Worm (Caenorhabditis elegans) whole organism, young adult: Measurements from ENCODE around the gene tceb-3.

ENCODE experiments used
- B0019.2 ChIP-seq: fragments of 200-800 bp; sonication (Bioruptor generic); conservative IDR thresholded peaks from 2 replicates; pipeline ENCODE4 v1.3.6; 2022; ENCODE audit warnings: missing genetic modification reagents, missing genetic modification characterization, missing compliant biosample characterization
- B0336.3 ChIP-seq: fragments of 200-800 bp; sonication (Bioruptor generic); IDR thresholded peaks from 2 replicates; pipeline ENCODE4 v1.3.6; 2022; ENCODE audit warnings: missing genetic modification characterization, missing compliant biosample characterization
- F33H1.4 ChIP-seq: fragments of 200-800 bp; sonication (Bioruptor generic); IDR thresholded peaks from 2 replicates; pipeline ENCODE4 v1.3.6; 2022; ENCODE audit warnings: missing genetic modification reagents, missing genetic modification characterization, missing compliant biosample characterization
- F57C9.4 ChIP-seq: sonication (generic microtip); optimal IDR thresholded peaks from 2 replicates; lab custom pipeline; 2017; ENCODE audit warnings: mild to moderate bottlenecking, missing genetic modification characterization, missing compliant biosample characterization
- Y67H2A.10 ChIP-seq: fragments of 200-800 bp; sonication (Bioruptor generic); conservative IDR thresholded peaks from 2 replicates; pipeline ENCODE4 v1.3.6; 2022; ENCODE audit warnings: missing genetic modification reagents, missing genetic modification characterization, missing compliant biosample characterization
- Y79H2A.3 ChIP-seq: fragments of 200-800 bp; sonication (Bioruptor generic); conservative IDR thresholded peaks from 2 replicates; pipeline ENCODE4 v1.3.6; 2022; ENCODE audit warnings: missing genetic modification reagents, missing genetic modification characterization, missing compliant biosample characterization
- Y95B8A.8 ChIP-seq: fragments of 200-800 bp; sonication (Bioruptor generic); IDR thresholded peaks from 2 replicates; pipeline ENCODE4 v1.3.6; 2022; ENCODE audit warnings: missing genetic modification reagents, missing genetic modification characterization, missing compliant biosample characterization
- attf-3 ChIP-seq: fragments of 200-800 bp; sonication (Bioruptor generic); conservative IDR thresholded peaks from 2 replicates; pipeline ENCODE4 v1.3.6; 2022; ENCODE audit warnings: missing genetic modification reagents, missing genetic modification characterization, missing compliant biosample characterization
- bed-2 ChIP-seq: fragments of 200-800 bp; sonication (Bioruptor generic); IDR thresholded peaks from 2 replicates; pipeline ENCODE4 v1.3.6; 2022; ENCODE audit warnings: missing genetic modification reagents, missing genetic modification characterization, missing compliant biosample characterization
- ceh-58 ChIP-seq: fragments of 200-800 bp; sonication (Bioruptor generic); IDR thresholded peaks from 2 replicates; pipeline ENCODE4 v1.3.6; 2022; ENCODE audit warnings: missing genetic modification characterization, missing compliant biosample characterization
- dox-1 ChIP-seq: fragments of 200-800 bp; sonication (Bioruptor generic); IDR thresholded peaks from 2 replicates; pipeline ENCODE4 v1.3.6; 2022; ENCODE audit warnings: missing genetic modification reagents, missing genetic modification characterization, missing compliant biosample characterization
- dpl-1 ChIP-seq: fragments of 150-350 bp; optimal IDR thresholded peaks from 2 replicates; lab custom pipeline; 2014; ENCODE audit warnings: missing biosample characterization, missing genetic modification reagents, missing genetic modification characterization
- egl-44 ChIP-seq: fragments of 200-800 bp; sonication (Bioruptor generic); IDR thresholded peaks from 2 replicates; pipeline ENCODE4 v1.3.6; 2022; ENCODE audit warnings: missing genetic modification reagents, missing genetic modification characterization, missing compliant biosample characterization
- egrh-3 ChIP-seq: fragments of 200-800 bp; sonication (Bioruptor generic); IDR thresholded peaks from 2 replicates; pipeline ENCODE4 v1.3.6; 2022; ENCODE audit warnings: missing genetic modification reagents, missing genetic modification characterization, missing compliant biosample characterization
- hlh-26 ChIP-seq: fragments of 200-800 bp; sonication (Bioruptor generic); conservative IDR thresholded peaks from 2 replicates; pipeline ENCODE4 v1.3.6; 2022; ENCODE audit warnings: missing genetic modification reagents, missing genetic modification characterization, missing compliant biosample characterization
- hmg-20 ChIP-seq: fragments of 200-800 bp; sonication (Bioruptor generic); IDR thresholded peaks from 2 replicates; pipeline ENCODE4 v1.3.6; 2022; ENCODE audit warnings: missing genetic modification reagents, missing genetic modification characterization, missing compliant biosample characterization
- hsf-1 ChIP-seq: fragments of 200-800 bp; sonication (Bioruptor generic); IDR thresholded peaks from 2 replicates; pipeline ENCODE4 v1.3.6; 2022; ENCODE audit warnings: missing genetic modification reagents, missing genetic modification characterization, missing compliant biosample characterization
- let-526 ChIP-seq: fragments of 200-800 bp; sonication (Bioruptor generic); IDR thresholded peaks from 2 replicates; pipeline ENCODE4 v1.3.6; 2022; ENCODE audit warnings: missing genetic modification reagents, missing genetic modification characterization, missing compliant biosample characterization
- lin-35 ChIP-seq, 3 experiments: fragments of 150-350 bp in 2 of 3; sonication (generic microtip) in 1 of 3; optimal IDR thresholded peaks; 2 replicates each; lab custom pipeline; 2014 to 2018; ENCODE audit warnings: missing biosample characterization in 3 of 3, missing genetic modification characterization in 3 of 3, missing genetic modification reagents in 3 of 3
- lin-40 ChIP-seq: sonication (generic microtip); optimal IDR thresholded peaks from 2 replicates; lab custom pipeline; 2016; ENCODE audit warnings: missing genetic modification characterization, mild to moderate bottlenecking, missing compliant biosample characterization, missing genotype, missing genetic modification reagents
- lin-54 ChIP-seq: fragments of 200-800 bp; sonication (Bioruptor generic); optimal IDR thresholded peaks from 2 replicates; lab custom pipeline; 2018; ENCODE audit warnings: mild to moderate bottlenecking, missing genetic modification characterization, missing compliant biosample characterization
- madf-6 ChIP-seq: fragments of 200-800 bp; sonication (Bioruptor generic); IDR thresholded peaks from 2 replicates; pipeline ENCODE4 v1.3.6; 2022; ENCODE audit warnings: missing genetic modification reagents, missing genetic modification characterization, missing compliant biosample characterization
- madf-8 ChIP-seq: fragments of 200-800 bp; sonication (Bioruptor generic); conservative IDR thresholded peaks from 2 replicates; pipeline ENCODE4 v1.3.6; 2022; ENCODE audit warnings: missing genetic modification reagents, missing genetic modification characterization, missing compliant biosample characterization
- mcd-1 ChIP-seq: fragments of 200-800 bp; sonication (Bioruptor generic); IDR thresholded peaks from 2 replicates; pipeline ENCODE4 v1.3.6; 2022; ENCODE audit warnings: missing genetic modification reagents, missing genetic modification characterization, missing compliant biosample characterization
- mxl-1 ChIP-seq: sonication (generic microtip); optimal IDR thresholded peaks from 2 replicates; lab custom pipeline; 2016; ENCODE audit warnings: missing genetic modification characterization, missing compliant biosample characterization
- nfyb-1 ChIP-seq: fragments of 200-800 bp; sonication (Bioruptor generic); IDR thresholded peaks from 2 replicates; pipeline ENCODE4 v1.3.6; 2022; ENCODE audit warnings: missing genetic modification reagents, missing genetic modification characterization, missing compliant biosample characterization
- nhr-120 ChIP-seq: fragments of 200-800 bp; sonication (Bioruptor generic); IDR thresholded peaks from 2 replicates; pipeline ENCODE4 v1.3.6; 2022; ENCODE audit warnings: missing genetic modification characterization, missing compliant biosample characterization
- nhr-80 ChIP-seq: sonication (generic microtip); optimal IDR thresholded peaks from 2 replicates; lab custom pipeline; 2016; ENCODE audit warnings: missing genetic modification characterization, missing compliant biosample characterization
- rcor-1 ChIP-seq: fragments of 200-800 bp; sonication (Bioruptor generic); IDR thresholded peaks from 2 replicates; pipeline ENCODE4 v1.3.6; 2022; ENCODE audit warnings: missing genetic modification reagents, missing genetic modification characterization, missing compliant biosample characterization
- snpc-3.4 ChIP-seq: sonication (generic microtip); optimal IDR thresholded peaks from 2 replicates; lab custom pipeline; 2017; ENCODE audit warnings: missing genetic modification characterization, mild to moderate bottlenecking, missing compliant biosample characterization, antibody characterized with exemption, moderate library complexity, missing genotype, missing genetic modification reagents
- snpc-4 ChIP-seq, 5 experiments: fragments of 150-350 bp in 1 of 5; sonication (generic microtip) in 4 of 5; optimal IDR thresholded peaks; 2 replicates each; lab custom pipeline; 2014 to 2018; ENCODE audit warnings: missing genetic modification characterization in 5 of 5, missing biosample characterization in 3 of 5, antibody characterized with exemption in 2 of 5, mild to moderate bottlenecking in 2 of 5, missing compliant biosample characterization in 2 of 5, missing genotype in 2 of 5, moderate library complexity in 2 of 5, missing genetic modification reagents in 1 of 5
- somi-1 ChIP-seq: fragments of 200-800 bp; sonication (Bioruptor generic); optimal IDR thresholded peaks from 2 replicates; lab custom pipeline; 2018; ENCODE audit warnings: mild to moderate bottlenecking, missing genetic modification characterization, missing compliant biosample characterization
- xnd-1 ChIP-seq: sonication (generic microtip); optimal IDR thresholded peaks from 2 replicates; lab custom pipeline; 2016; ENCODE audit warnings: missing genotype, missing genetic modification reagents, missing genetic modification characterization, missing compliant biosample characterization
- zfh-2 ChIP-seq: fragments of 200-800 bp; sonication (Bioruptor generic); conservative IDR thresholded peaks from 2 replicates; pipeline ENCODE4 v1.3.6; 2022; ENCODE audit warnings: missing genetic modification reagents, missing genetic modification characterization, missing compliant biosample characterization
- zim-3 ChIP-seq: sonication (generic microtip); optimal IDR thresholded peaks from 2 replicates; lab custom pipeline; 2017; ENCODE audit warnings: mild to moderate bottlenecking, missing genetic modification characterization, moderate library complexity, missing compliant biosample characterization
- ztf-28 ChIP-seq: fragments of 200-800 bp; sonication (Bioruptor generic); IDR thresholded peaks from 2 replicates; pipeline ENCODE4 v1.3.6; 2022; ENCODE audit warnings: missing genetic modification reagents, missing genetic modification characterization, missing compliant biosample characterization
- ztf-3 ChIP-seq: fragments of 200-800 bp; sonication (Bioruptor generic); optimal IDR thresholded peaks from 2 replicates; lab custom pipeline; 2018; ENCODE audit warnings: mild to moderate bottlenecking, missing genetic modification characterization, missing compliant biosample characterization
- ztf-6 ChIP-seq: fragments of 200-800 bp; sonication (Bioruptor generic); IDR thresholded peaks from 2 replicates; pipeline ENCODE4 v1.3.6; 2022; ENCODE audit warnings: missing genetic modification reagents, missing genetic modification characterization, missing compliant biosample characterization

The tceb-3 gene

ce11 chrII:10948236-10949025 is 1.2 kb upstream of the tceb-3 start (continued):
- TF ChIP-seq madf-8 (GFP tag; lab: Robert Waterston, UW) (0 out of 2 replicates have a peak, but pooled peaks have one; percentile 33), ceh-58 (GFP tag; lab: Robert Waterston, UW) (no peak), zim-3 (no peak), F33H1.4 (GFP tag; lab: Robert Waterston, UW) (peak; percentile 54), zfh-2 (GFP tag; lab: Robert Waterston, UW) (no peak), hlh-26 (GFP tag; lab: Robert Waterston, UW) (no peak), lin-35 (GFP tag; optimal IDR thresholded peaks at IDR 0.05; lab: Kevin White, UChicago) (peak in 1 of 3 experiments; percentile 26), let-526 (GFP tag; lab: Robert Waterston, UW) (no peak)

ce11 chrII:10946848-10947247 is 369 bp downstream of the tceb-3 start:
- TF ChIP-seq nhr-80 (peak; percentile 3), nhr-120 (GFP tag; lab: Robert Waterston, UW) (no peak)

ce11 chrII:10945446-10945845 is 1.8 kb downstream of the tceb-3 start:
- TF ChIP-seq F57C9.4: no peak
- TF ChIP-seq B0336.3: no peak
- TF ChIP-seq snpc-3.4 (tag; lab: Kevin White, UChicago): no peak
- no peak for TF ChIP-seq snpc-4 (GFP tag; optimal IDR thresholded peaks at IDR 0.05; lab: Kevin White, UChicago)
- no peak for TF ChIP-seq snpc-4 (tag; optimal IDR thresholded peaks at IDR 0.05; lab: Kevin White, UChicago)
- TF ChIP-seq Y95B8A.8: no peak
- TF ChIP-seq bed-2: no peak
- TF ChIP-seq egrh-3 (GFP tag; lab: Robert Waterston, UW): no peak
- no peak for TF ChIP-seq egl-44 (GFP tag; lab: Robert Waterston, UW)
- TF ChIP-seq lin-40 (tag; lab: Kevin White, UChicago): no peak

ce11 chrII:10941918-10942317 is 5.3 kb downstream of the tceb-3 start, which contains the start of gene R03D7.15:
R03D7.15 (plus strand) TSS chrII:10942216.
- TF ChIP-seq F33H1.4 (GFP tag; lab: Robert Waterston, UW) (peak; percentile 31; the same call in 1 of the 2 replicates), madf-6 (peak; percentile 77), hsf-1 (peak; percentile 90), egrh-3 (GFP tag; lab: Robert Waterston, UW) (peak; percentile 80; the same call in 1 of the 2 replicates), madf-8 (GFP tag; lab: Robert Waterston, UW) (peak; percentile 60)
- TF ChIP-seq, all 124 proteins: peak for 5; not testable (repeated sequence) for 119

ce11 chrII:10935336-10935735 is 11.9 kb downstream of the tceb-3 start:
- TF ChIP-seq attf-3 (0 out of 2 replicates have a peak, but pooled peaks have one; percentile 44), lin-54 (peak; percentile 69), dox-1 (GFP tag; lab: Robert Waterston, UW) (peak; percentile 72), Y79H2A.3 (GFP tag; lab: Robert Waterston, UW) (peak; percentile 81), zfh-2 (GFP tag; lab: Robert Waterston, UW) (no peak), ztf-6 (no peak), dpl-1 (GFP tag; lab: Kevin White, UChicago) (peak; percentile 25), ztf-28 (GFP tag; lab: Robert Waterston, UW) (peak; percentile 87), rcor-1 (GFP tag; lab: Robert Waterston, UW) (peak; percentile 71), hmg-20 (GFP tag; lab: Robert Waterston, UW) (no peak), somi-1 (no peak), mcd-1 (peak; percentile 72), ztf-3 (GFP tag; lab: Kevin White, UChicago) (no peak), F57C9.4 (no peak), B0019.2 (GFP tag; lab: Robert Waterston, UW) (peak; percentile 57; the same call in 1 of the 2 replicates), nfyb-1 (GFP tag; lab: Robert Waterston, UW) (peak; percentile 58; the same call in 1 of the 2 replicates), Y67H2A.10 (0 out of 2 replicates have a peak, but pooled peaks have one; percentile 22), mxl-1 (tag; lab: Kevin White, UChicago) (no peak), Y95B8A.8 (peak; percentile 84), xnd-1 (peak; percentile 92)
